Worm (Caenorhabditis elegans) whole organism, midembryonic: Measurements from ENCODE around the gene pfd-2.

Experiments
- flt-1 ChIP-seq: fragments of 200-800 bp; sonication (Bioruptor generic); IDR thresholded peaks from 2 replicates; pipeline ENCODE4 v1.3.6; 2022; ENCODE audit warnings: missing genetic modification characterization, missing compliant biosample characterization
- ztf-23 ChIP-seq: fragments of 200-800 bp; sonication (Bioruptor generic); IDR thresholded peaks from 2 replicates; pipeline ENCODE4 v1.3.6; 2022; ENCODE audit warnings: missing genetic modification reagents, missing genetic modification characterization, missing compliant biosample characterization

ce11 chrII:4312115-4312514 lies 14.4 kb upstream of the pfd-2 start, which contains the start of gene plep-1:
- no peak for TF ChIP-seq ztf-23 (GFP tag; lab: Robert Waterston, UW)
- no peak for TF ChIP-seq flt-1 (GFP tag; lab: Robert Waterston, UW)
